Fruit fly (Drosophila melanogaster) whole organism: ENCODE data around the gene Gcn5.

Experiments
- CG8478 ChIP-seq: fragments of >200 bp; optimal IDR thresholded peaks from 2 replicates; lab custom pipeline; 2018; ENCODE audit warnings: inconsistent platforms
- Dll ChIP-seq: fragments of >200 bp; optimal IDR thresholded peaks from 2 replicates; lab custom pipeline; 2017
- EcR ChIP-seq, 2 experiments: fragments of >200 bp; optimal IDR thresholded peaks; 2 replicates each; lab custom pipeline; 2017; ENCODE audit warnings: missing biosample characterization in 2 of 2, missing genetic modification characterization in 2 of 2, missing genetic modification reagents in 2 of 2
- pan ChIP-seq: fragments of >200 bp; optimal IDR thresholded peaks from 2 replicates; lab custom pipeline; 2017
- usp ChIP-seq: fragments of >200 bp; optimal IDR thresholded peaks from 2 replicates; lab custom pipeline; 2017; ENCODE audit warnings: missing biosample characterization, missing genetic modification characterization, mixed read lengths

dm6 chr3L:12534318-12534717 lies 10.5 kb upstream of the Gcn5 start, which contains the start of gene Pmm2:
- TF ChIP-seq CG8478 (lab: Kevin White, UChicago), result no peak
- TF ChIP-seq pan (lab: Kevin White, UChicago), result no peak
- TF ChIP-seq usp (GFP tag; lab: Kevin White, UChicago), result no peak
- TF ChIP-seq EcR (GFP tag; optimal IDR thresholded peaks at IDR 0.05; lab: Kevin White, UChicago), result no peak
- TF ChIP-seq Dll, result no peak
